Worm (Caenorhabditis elegans) whole organism, young adult: ENCODE results near the gene C34H4.2.

Source experiments
- F10E7.11 ChIP-seq: sonication (generic microtip); optimal IDR thresholded peaks from 2 replicates; lab custom pipeline; 2017; ENCODE audit warnings: mild to moderate bottlenecking, missing genetic modification characterization, moderate library complexity, missing compliant biosample characterization
- K12H6.12 ChIP-seq: fragments of 200-800 bp; sonication (Bioruptor generic); optimal IDR thresholded peaks from 2 replicates; lab custom pipeline; 2018; ENCODE audit warnings: mild to moderate bottlenecking, missing genetic modification characterization, missing compliant biosample characterization
- T26A5.8 ChIP-seq: sonication (generic microtip); optimal IDR thresholded peaks from 2 replicates; lab custom pipeline; 2016; ENCODE audit warnings: missing genetic modification characterization, missing compliant biosample characterization
- Y95B8A.8 ChIP-seq: fragments of 200-800 bp; sonication (Bioruptor generic); IDR thresholded peaks from 2 replicates; pipeline ENCODE4 v1.3.6; 2022; ENCODE audit warnings: missing genetic modification reagents, missing genetic modification characterization, missing compliant biosample characterization
- akir-1 ChIP-seq: fragments of 200-800 bp; sonication (Bioruptor generic); optimal IDR thresholded peaks from 2 replicates; lab custom pipeline; 2018; ENCODE audit warnings: mild to moderate bottlenecking, missing genetic modification characterization, moderate library complexity, missing compliant biosample characterization
- ama-1 ChIP-seq, 3 experiments: fragments of 150-350 bp in 1 of 3; sonication (generic microtip) in 2 of 3; optimal IDR thresholded peaks; 2 replicates each; lab custom pipeline; 2014 to 2018; ENCODE audit warnings: missing biosample characterization in 2 of 3, missing genetic modification characterization in 2 of 3, missing genetic modification reagents in 2 of 3
- cebp-2 ChIP-seq: fragments of 200-800 bp; sonication (Bioruptor generic); IDR thresholded peaks from 2 replicates; pipeline ENCODE4 v1.3.6; 2022; ENCODE audit warnings: missing genetic modification characterization, missing compliant biosample characterization
- egl-44 ChIP-seq: fragments of 200-800 bp; sonication (Bioruptor generic); IDR thresholded peaks from 2 replicates; pipeline ENCODE4 v1.3.6; 2022; ENCODE audit warnings: missing genetic modification reagents, missing genetic modification characterization, missing compliant biosample characterization
- madf-6 ChIP-seq: fragments of 200-800 bp; sonication (Bioruptor generic); IDR thresholded peaks from 2 replicates; pipeline ENCODE4 v1.3.6; 2022; ENCODE audit warnings: missing genetic modification reagents, missing genetic modification characterization, missing compliant biosample characterization
- mxl-1 ChIP-seq: sonication (generic microtip); optimal IDR thresholded peaks from 2 replicates; lab custom pipeline; 2016; ENCODE audit warnings: missing genetic modification characterization, missing compliant biosample characterization
- nfya-1 ChIP-seq: sonication (generic microtip); optimal IDR thresholded peaks from 2 replicates; lab custom pipeline; 2017; ENCODE audit warnings: antibody characterized with exemption, missing compliant biosample characterization, missing genetic modification characterization, borderline replicate concordance; ENCODE audit not compliant: insufficient read depth
- nhr-120 ChIP-seq: fragments of 200-800 bp; sonication (Bioruptor generic); IDR thresholded peaks from 2 replicates; pipeline ENCODE4 v1.3.6; 2022; ENCODE audit warnings: missing genetic modification characterization, missing compliant biosample characterization
- pha-4 ChIP-seq: fragments of 150-350 bp; sonication (generic microtip); optimal IDR thresholded peaks from 2 replicates; lab custom pipeline; 2014; ENCODE audit warnings: missing biosample characterization, missing genetic modification reagents, missing genetic modification characterization
- rec-8 ChIP-seq, 2 experiments: sonication (generic microtip); optimal IDR thresholded peaks; 2 replicates each; lab custom pipeline; 2016; ENCODE audit warnings: mild to moderate bottlenecking in 2 of 2, missing genetic modification characterization in 2 of 2, missing genetic modification reagents in 2 of 2, missing genotype in 2 of 2, missing biosample characterization in 1 of 2, missing compliant biosample characterization in 1 of 2, moderate library complexity in 1 of 2
- ztf-18 ChIP-seq: sonication (generic microtip); optimal IDR thresholded peaks from 2 replicates; lab custom pipeline; 2016; ENCODE audit warnings: missing genotype, mild to moderate bottlenecking, missing genetic modification characterization, missing compliant biosample characterization
- ztf-22 ChIP-seq: fragments of 200-800 bp; sonication (Bioruptor generic); optimal IDR thresholded peaks from 2 replicates; lab custom pipeline; 2018; ENCODE audit warnings: mild to moderate bottlenecking, missing genetic modification characterization, moderate library complexity, missing compliant biosample characterization
- ztf-28 ChIP-seq: fragments of 200-800 bp; sonication (Bioruptor generic); IDR thresholded peaks from 2 replicates; pipeline ENCODE4 v1.3.6; 2022; ENCODE audit warnings: missing genetic modification reagents, missing genetic modification characterization, missing compliant biosample characterization

C34H4.2 gene

DNA sequence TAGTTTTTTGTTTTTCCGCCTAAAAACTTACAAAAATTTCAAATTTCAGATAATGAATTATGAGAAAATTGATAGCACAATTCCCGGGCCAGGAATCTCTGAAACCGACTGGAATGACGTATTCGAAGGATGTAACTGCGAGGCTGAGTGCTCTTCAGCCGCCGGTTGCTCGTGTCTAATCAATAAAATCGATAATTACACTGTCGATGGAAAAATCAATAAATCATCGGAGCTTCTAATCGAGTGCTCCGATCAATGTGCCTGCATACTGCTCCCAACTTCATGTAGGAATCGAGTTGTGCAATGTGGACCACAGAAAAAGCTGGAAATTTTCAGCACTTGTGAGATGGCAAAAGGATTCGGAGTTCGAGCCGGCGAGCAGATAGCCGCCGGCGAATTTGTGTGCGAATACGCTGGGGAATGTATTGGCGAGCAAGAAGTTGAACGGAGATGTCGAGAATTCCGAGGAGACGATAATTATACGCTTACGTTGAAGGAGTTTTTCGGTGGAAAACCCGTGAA is 49.4 kb downstream of the C34H4.2 start:
- TF ChIP-seq nfya-1 (tag; lab: Kevin White, UChicago) (no peak), F10E7.11 (tag; lab: Kevin White, UChicago) (no peak), pha-4 (tag; lab: Kevin White, UChicago) (no peak), ztf-22 (no peak), ama-1 (optimal IDR thresholded peaks at IDR 0.05; lab: Kevin White, UChicago) (no peak), ama-1 (GFP tag; optimal IDR thresholded peaks at IDR 0.05; lab: Kevin White, UChicago) (no peak), K12H6.12 (tag; lab: Kevin White, UChicago) (no peak), rec-8 (tag; optimal IDR thresholded peaks at IDR 0.05; lab: Kevin White, UChicago) (no peak), Y95B8A.8 (no peak), T26A5.8 (no peak), mxl-1 (no peak), egl-44 (no peak), madf-6 (GFP tag; lab: Robert Waterston, UW) (no peak), ztf-28 (no peak), nhr-120 (GFP tag; lab: Robert Waterston, UW) (no peak), ztf-18 (tag; lab: Kevin White, UChicago) (no peak), cebp-2 (GFP tag; lab: Robert Waterston, UW) (no peak), akir-1 (no peak)
